Worm (Caenorhabditis elegans) whole organism, L2 larva: Measurements from ENCODE around the gene R08D7.5.

Experiments used
- C34F6.9 ChIP-seq: fragments of 150-350 bp; optimal IDR thresholded peaks from 2 replicates; lab custom pipeline; 2014; ENCODE audit warnings: missing biosample characterization, missing genetic modification characterization
- F13H6.1 ChIP-seq: sonication (generic microtip); optimal IDR thresholded peaks from 2 replicates; lab custom pipeline; 2016; ENCODE audit warnings: missing genetic modification characterization, missing compliant biosample characterization
- Y55F3AM.14 ChIP-seq: fragments of 200-800 bp; sonication (Bioruptor generic); optimal IDR thresholded peaks from 2 replicates; lab custom pipeline; 2018; ENCODE audit warnings: mild to moderate bottlenecking, missing genetic modification characterization, missing compliant biosample characterization
- ama-1 ChIP-seq: fragments of 150-350 bp; optimal IDR thresholded peaks from 2 replicates; lab custom pipeline; 2018; ENCODE audit warnings: inconsistent platforms
- blmp-1 ChIP-seq: sonication (generic microtip); optimal IDR thresholded peaks from 2 replicates; lab custom pipeline; 2017; ENCODE audit warnings: missing genetic modification characterization, mild to moderate bottlenecking, missing compliant biosample characterization, antibody characterized with exemption, moderate library complexity; ENCODE audit not compliant: insufficient read depth
- crh-2 ChIP-seq: sonication (generic microtip); optimal IDR thresholded peaks from 2 replicates; lab custom pipeline; 2017; ENCODE audit warnings: missing biosample characterization, missing genetic modification characterization
- dmd-4 ChIP-seq: sonication (generic microtip); optimal IDR thresholded peaks from 2 replicates; lab custom pipeline; 2017; ENCODE audit warnings: missing biosample characterization, missing genetic modification characterization
- elt-1 ChIP-seq: fragments of 150-350 bp; optimal IDR thresholded peaks from 2 replicates; lab custom pipeline; 2014; ENCODE audit warnings: missing biosample characterization, missing genetic modification characterization
- fos-1 ChIP-seq: fragments of 150-350 bp; optimal IDR thresholded peaks from 2 replicates; lab custom pipeline; 2014; ENCODE audit warnings: missing biosample characterization, missing genetic modification characterization
- lin-13 ChIP-seq: fragments of 150-350 bp; optimal IDR thresholded peaks from 2 replicates; lab custom pipeline; 2014; ENCODE audit warnings: missing biosample characterization, missing genetic modification reagents, missing genetic modification characterization
- lin-39 ChIP-seq: fragments of 150-350 bp; optimal IDR thresholded peaks from 2 replicates; lab custom pipeline; 2014; ENCODE audit warnings: missing biosample characterization, missing genetic modification reagents, missing genetic modification characterization
- lsy-2 ChIP-seq, 2 experiments: fragments of 150-350 bp in 1 of 2; sonication (generic microtip) in 1 of 2; optimal IDR thresholded peaks; 2 replicates each; lab custom pipeline; 2014 to 2017; ENCODE audit warnings: missing biosample characterization in 2 of 2, missing genetic modification characterization in 2 of 2
- mbf-1 ChIP-seq: sonication (generic microtip); optimal IDR thresholded peaks from 2 replicates; lab custom pipeline; 2017; ENCODE audit warnings: missing biosample characterization, missing genetic modification characterization
- mdl-1 ChIP-seq, 2 experiments: fragments of 150-350 bp in 1 of 2; sonication (generic microtip) in 1 of 2; optimal IDR thresholded peaks; 2 replicates each; lab custom pipeline; 2017; ENCODE audit warnings: missing biosample characterization in 2 of 2, missing genetic modification characterization in 2 of 2
- nhr-10 ChIP-seq: sonication (generic microtip); optimal IDR thresholded peaks from 2 replicates; lab custom pipeline; 2017; ENCODE audit warnings: missing biosample characterization, missing genetic modification characterization
- nhr-129 ChIP-seq: fragments of 150-350 bp; optimal IDR thresholded peaks from 2 replicates; lab custom pipeline; 2014; ENCODE audit warnings: missing biosample characterization, missing genetic modification characterization
- nhr-21 ChIP-seq: fragments of 150-350 bp; optimal IDR thresholded peaks from 2 replicates; lab custom pipeline; 2014; ENCODE audit warnings: missing biosample characterization, missing genetic modification characterization
- nhr-23 ChIP-seq: fragments of 150-350 bp; optimal IDR thresholded peaks from 2 replicates; lab custom pipeline; 2014; ENCODE audit warnings: missing biosample characterization, missing genetic modification reagents, missing genetic modification characterization
- nhr-25 ChIP-seq: fragments of 150-350 bp; sonication (generic microtip); optimal IDR thresholded peaks from 3 replicates; lab custom pipeline; 2014; ENCODE audit warnings: missing biosample characterization, missing genetic modification characterization
- nhr-6 ChIP-seq: fragments of 150-350 bp; optimal IDR thresholded peaks from 2 replicates; lab custom pipeline; 2014; ENCODE audit warnings: missing biosample characterization, missing genetic modification characterization
- peb-1 ChIP-seq: fragments of 150-350 bp; optimal IDR thresholded peaks from 2 replicates; lab custom pipeline; 2014; ENCODE audit warnings: missing biosample characterization, missing genetic modification characterization
- sem-4 ChIP-seq: fragments of 150-350 bp; optimal IDR thresholded peaks from 2 replicates; lab custom pipeline; 2014; ENCODE audit warnings: missing biosample characterization, missing genetic modification reagents, missing genetic modification characterization
- skn-1 ChIP-seq: sonication (generic microtip); optimal IDR thresholded peaks from 2 replicates; lab custom pipeline; 2017; ENCODE audit warnings: missing biosample characterization, missing genetic modification characterization
- sma-3 ChIP-seq: sonication (generic microtip); optimal IDR thresholded peaks from 2 replicates; lab custom pipeline; 2016; ENCODE audit warnings: missing genetic modification reagents, missing genetic modification characterization, missing compliant biosample characterization
- sma-9 ChIP-seq, 2 experiments: fragments of 150-350 bp in 1 of 2; sonication (generic microtip) in 1 of 2; optimal IDR thresholded peaks; 2 replicates each; lab custom pipeline; 2014 to 2016; ENCODE audit warnings: missing genetic modification characterization in 2 of 2, mild to moderate bottlenecking in 1 of 2, missing biosample characterization in 1 of 2, missing compliant biosample characterization in 1 of 2, missing genetic modification reagents in 1 of 2, moderate library complexity in 1 of 2
- snpc-4 ChIP-seq: fragments of 150-350 bp; optimal IDR thresholded peaks from 2 replicates; lab custom pipeline; 2014; ENCODE audit warnings: missing biosample characterization, missing genetic modification characterization
- unc-39 ChIP-seq: fragments of 150-350 bp; optimal IDR thresholded peaks from 2 replicates; lab custom pipeline; 2014; ENCODE audit warnings: missing biosample characterization, missing genetic modification characterization
- unc-55 ChIP-seq: fragments of 150-350 bp; sonication (generic microtip); optimal IDR thresholded peaks from 3 replicates; lab custom pipeline; 2014; ENCODE audit warnings: missing biosample characterization, missing genetic modification reagents, missing genetic modification characterization
- unc-62 ChIP-seq: fragments of 150-350 bp; optimal IDR thresholded peaks from 2 replicates; lab custom pipeline; 2014; ENCODE audit warnings: missing biosample characterization, missing genetic modification reagents, missing genetic modification characterization
- zag-1 ChIP-seq: fragments of 150-350 bp; optimal IDR thresholded peaks from 2 replicates; lab custom pipeline; 2014; ENCODE audit warnings: missing biosample characterization, missing genetic modification characterization
- ztf-1 ChIP-seq: fragments of 200-800 bp; sonication (Bioruptor generic); conservative IDR thresholded peaks from 2 replicates; pipeline ENCODE4 v1.3.6; 2022; ENCODE audit warnings: missing genetic modification characterization, missing compliant biosample characterization
- ztf-4 ChIP-seq: fragments of 150-350 bp; optimal IDR thresholded peaks from 2 replicates; lab custom pipeline; 2014; ENCODE audit warnings: missing biosample characterization, missing genetic modification characterization

The R08D7.5 gene

ce11 chrIII:8981847-8982479 is 8.0 kb downstream of the R08D7.5 start, which contains the start of gene pde-2:
Gene pde-2 (minus strand): TSS chrIII:8981897.
- TF ChIP-seq nhr-129 (tag; lab: Kevin White, UChicago) (peak; percentile 74), unc-55 (GFP tag; lab: Kevin White, UChicago) (peak; percentile 50), unc-62 (GFP tag; lab: Kevin White, UChicago) (no peak), crh-2 (tag; lab: Kevin White, UChicago) (peak; percentile 77), nhr-6 (tag; lab: Kevin White, UChicago) (peak; percentile 61), nhr-23 (tag; lab: Kevin White, UChicago) (no peak), F13H6.1 (tag; lab: Kevin White, UChicago) (peak; percentile 68), Y55F3AM.14 (GFP tag; lab: Kevin White, UChicago) (peak; percentile 12), C34F6.9 (tag; lab: Kevin White, UChicago) (peak; percentile 81), sem-4 (tag; lab: Kevin White, UChicago) (peak; percentile 76), ztf-4 (tag; lab: Kevin White, UChicago) (peak; percentile 37), fos-1 (tag; lab: Kevin White, UChicago) (peak; percentile 36), mbf-1 (tag; lab: Kevin White, UChicago) (no peak), blmp-1 (tag; lab: Kevin White, UChicago) (no peak), mdl-1 (tag; optimal IDR thresholded peaks at IDR 0.05; lab: Kevin White, UChicago) (peak in 1 of 2 experiments; percentile 16), lsy-2 (tag; optimal IDR thresholded peaks at IDR 0.05; lab: Kevin White, UChicago) (peak in 1 of 2 experiments; percentile 69), sma-3 (peak; percentile 6), nhr-25 (peak; percentile 38), sma-9 (GFP tag; optimal IDR thresholded peaks at IDR 0.05; lab: Kevin White, UChicago) (peak; percentile 74), sma-9 (tag; optimal IDR thresholded peaks at IDR 0.05; lab: Kevin White, UChicago) (no peak), zag-1 (tag; lab: Kevin White, UChicago) (peak; percentile 75), skn-1 (tag; lab: Kevin White, UChicago) (no peak), lin-13 (GFP tag; lab: Kevin White, UChicago) (peak; percentile 11), snpc-4 (tag; lab: Kevin White, UChicago) (peak; percentile 61)

ce11 chrIII:8983135-8983534 is 9.2 kb downstream of the R08D7.5 start:
- no peak for TF ChIP-seq unc-39 (tag; lab: Kevin White, UChicago)
- TF ChIP-seq nhr-25, result peak; percentile 41
- no peak for TF ChIP-seq Y55F3AM.14 (GFP tag; lab: Kevin White, UChicago)
- TF ChIP-seq ztf-1 (GFP tag; lab: Robert Waterston, UW), result no peak
- no peak for TF ChIP-seq dmd-4
- no peak for TF ChIP-seq unc-62 (GFP tag; lab: Kevin White, UChicago)
- TF ChIP-seq lin-13 (GFP tag; lab: Kevin White, UChicago), result no peak
- TF ChIP-seq peb-1 (tag; lab: Kevin White, UChicago), result no peak
- TF ChIP-seq blmp-1 (tag; lab: Kevin White, UChicago), result peak; percentile 41
- TF ChIP-seq sma-9 (GFP tag; optimal IDR thresholded peaks at IDR 0.05; lab: Kevin White, UChicago), result peak; percentile 37
- TF ChIP-seq sma-9 (tag; optimal IDR thresholded peaks at IDR 0.05; lab: Kevin White, UChicago), result no peak
- no peak for TF ChIP-seq unc-55 (GFP tag; lab: Kevin White, UChicago)
- TF ChIP-seq sma-3, result peak; percentile 34
- TF ChIP-seq, all 48 proteins: peak for 4

- TF ChIP-seq nhr-25 (peak; percentile 22), elt-1 (tag; lab: Kevin White, UChicago) (no peak), mdl-1 (tag; optimal IDR thresholded peaks at IDR 0.05; lab: Kevin White, UChicago) (peak in 1 of 2 experiments; percentile 39), lin-39 (tag; lab: Kevin White, UChicago) (no peak), nhr-10 (tag; lab: Kevin White, UChicago) (no peak), fos-1 (tag; lab: Kevin White, UChicago) (peak; percentile 28), sma-9 (GFP tag; optimal IDR thresholded peaks at IDR 0.05; lab: Kevin White, UChicago) (peak; percentile 70), sma-9 (tag; optimal IDR thresholded peaks at IDR 0.05; lab: Kevin White, UChicago) (no peak), nhr-129 (tag; lab: Kevin White, UChicago) (peak; percentile 78), nhr-21 (tag; lab: Kevin White, UChicago) (peak; percentile 62), blmp-1 (tag; lab: Kevin White, UChicago) (peak; percentile 80)
Observed at ce11 chrIII:8983811-8984210, 9.9 kb downstream of the R08D7.5 start.

ce11 chrIII:8984412-8984811 is 10.5 kb downstream of the R08D7.5 start:
- TF ChIP-seq ztf-4 (tag; lab: Kevin White, UChicago), result no peak
- TF ChIP-seq fos-1 (tag; lab: Kevin White, UChicago), result peak; percentile 27
- TF ChIP-seq ama-1 (lab: Kevin White, UChicago), result peak; percentile 10
- TF ChIP-seq, all 48 proteins: peak for 2
